Worm (Caenorhabditis elegans): ENCODE measurements around the gene wee-1.1.

Gene wee-1.1

DNA sequence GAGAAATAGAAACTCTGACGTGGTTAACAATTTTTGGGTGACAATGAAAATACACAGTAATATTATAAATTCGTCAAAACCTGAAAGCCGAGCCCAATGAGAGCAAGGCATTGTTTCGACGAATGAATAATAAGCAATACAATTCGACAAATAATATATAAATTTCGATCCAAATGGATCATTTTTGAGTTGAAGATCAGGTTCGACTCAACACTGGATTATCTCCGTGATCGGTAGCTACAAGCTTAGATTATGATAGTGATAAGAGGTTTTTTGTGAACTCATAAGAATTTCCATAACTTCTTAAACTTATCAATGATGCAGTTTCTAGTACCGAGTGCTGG lies 34.5 kb upstream of the wee-1.1 start (continued):
- TF ChIP-seq F37B4.10 (GFP tag; IDR thresholded peaks at IDR 0.05) (0 out of 2 replicates have a peak, but pooled peaks have one; percentile 40), lsy-27 (tag; optimal IDR thresholded peaks at IDR 0.05; ENCODE audit: borderline replicate concordance, insufficient read depth) (no peak), rpc-1 (optimal IDR thresholded peaks at IDR 0.05) (no peak), rpc-1 (tag; optimal IDR thresholded peaks at IDR 0.05) (no peak), hlh-26 (GFP tag; conservative IDR thresholded peaks at IDR 0.05) (no peak), aptf-3 (GFP tag; IDR thresholded peaks at IDR 0.05) (no peak), F22D6.2 (tag; optimal IDR thresholded peaks at IDR 0.05) (no peak)

- TF ChIP-seq gei-17 (GFP tag; optimal IDR thresholded peaks at IDR 0.05) = no peak
- no peak for TF ChIP-seq cebp-1 (GFP tag; IDR thresholded peaks at IDR 0.05)
- TF ChIP-seq cebp-1 (tag; optimal IDR thresholded peaks at IDR 0.05) = peak; percentile 61
- no peak for TF ChIP-seq nhr-179 (tag; optimal IDR thresholded peaks at IDR 0.05)
- peak; percentile 48; the same call in 1 of the 2 replicates for TF ChIP-seq madf-6 (GFP tag; IDR thresholded peaks at IDR 0.05)
- peak; percentile 46 for TF ChIP-seq ceh-79 (tag; optimal IDR thresholded peaks at IDR 0.05)
- TF ChIP-seq dpff-1 (tag; optimal IDR thresholded peaks at IDR 0.05) = peak; percentile 55
- TF ChIP-seq egl-44 (GFP tag; IDR thresholded peaks at IDR 0.05) = peak; percentile 9; the same call in 1 of the 2 replicates
- TF ChIP-seq tbp1 (GFP tag; optimal IDR thresholded peaks at IDR 0.05) = peak; percentile 20
- peak; percentile 52; the same call in 1 of the 2 replicates for TF ChIP-seq ztf-25 (GFP tag; IDR thresholded peaks at IDR 0.05)
- TF ChIP-seq nfyb-1 (GFP tag; IDR thresholded peaks at IDR 0.05) = 0 out of 2 replicates have a peak, but pooled peaks have one; percentile 35
- TF ChIP-seq efl-1 (GFP tag; optimal IDR thresholded peaks at IDR 0.05) = no peak
- peak; percentile 24 for TF ChIP-seq nhr-90 (tag; optimal IDR thresholded peaks at IDR 0.05)
- TF ChIP-seq tbx-9 (tag; optimal IDR thresholded peaks at IDR 0.05; ENCODE audit: borderline replicate concordance) = no peak
- TF ChIP-seq F39B2.1 (GFP tag; IDR thresholded peaks at IDR 0.05) = no peak
- peak; percentile 1 for TF ChIP-seq T26A5.8 (tag; optimal IDR thresholded peaks at IDR 0.05)
- TF ChIP-seq snpc-3.4 (tag; optimal IDR thresholded peaks at IDR 0.05) = no peak
- TF ChIP-seq rcor-1 (GFP tag; IDR thresholded peaks at IDR 0.05) = no peak
- peak; percentile 77 for TF ChIP-seq ama-1 (optimal IDR thresholded peaks at IDR 0.05)
- no peak for TF ChIP-seq ama-1 (GFP tag; optimal IDR thresholded peaks at IDR 0.05)
- peak; percentile 60 for TF ChIP-seq lsl-1 (GFP tag; optimal IDR thresholded peaks at IDR 0.05)
- TF ChIP-seq Y53G8AR.9 (GFP tag; conservative IDR thresholded peaks at IDR 0.05) = peak; percentile 73; the same call in 1 of the 2 replicates
- TF ChIP-seq tlf-1 (GFP tag; optimal IDR thresholded peaks at IDR 0.05) = peak; percentile 21
- no peak for TF ChIP-seq nhr-80 (tag; optimal IDR thresholded peaks at IDR 0.05)
- TF ChIP-seq madf-10 (tag; optimal IDR thresholded peaks at IDR 0.05) = no peak
- TF ChIP-seq let-607 (tag; optimal IDR thresholded peaks at IDR 0.05) = peak in 1 of 2 experiments; percentile 56
- peak; percentile 60 for TF ChIP-seq repo-1 (tag; optimal IDR thresholded peaks at IDR 0.05)
- 0 out of 2 replicates have a peak, but pooled peaks have one; percentile 16 for TF ChIP-seq mcd-1 (GFP tag; IDR thresholded peaks at IDR 0.05)
- TF ChIP-seq ceh-100 (GFP tag; IDR thresholded peaks at IDR 0.05) = no peak
- no peak for TF ChIP-seq lir-1 (GFP tag; conservative IDR thresholded peaks at IDR 0.05)
- peak; percentile 36 for TF ChIP-seq ZK185.1 (tag; optimal IDR thresholded peaks at IDR 0.05; ENCODE audit: poor library complexity, severe bottlenecking)
- peak; percentile 22 for TF ChIP-seq F52B5.7 (tag; optimal IDR thresholded peaks at IDR 0.05)
- TF ChIP-seq hsf-1 (GFP tag; IDR thresholded peaks at IDR 0.05) = no peak
- 0 out of 2 replicates have a peak, but pooled peaks have one; percentile 24 for TF ChIP-seq egl-18 (GFP tag; IDR thresholded peaks at IDR 0.05)
- 0 out of 2 replicates have a peak, but pooled peaks have one; percentile 52 for TF ChIP-seq Y95B8A.8 (GFP tag; IDR thresholded peaks at IDR 0.05)
- TF ChIP-seq madf-3 (GFP tag; IDR thresholded peaks at IDR 0.05) = no peak
- TF ChIP-seq cebp-2 (GFP tag; IDR thresholded peaks at IDR 0.05) = 0 out of 2 replicates have a peak, but pooled peaks have one; percentile 59
- TF ChIP-seq him-1 (tag; optimal IDR thresholded peaks at IDR 0.05) = peak; percentile 23
- TF ChIP-seq nfya-2 (GFP tag; IDR thresholded peaks at IDR 0.05) = no peak
- peak; percentile 76 for TF ChIP-seq B0336.3 (GFP tag; IDR thresholded peaks at IDR 0.05)
These were observed 33.9 kb upstream of the wee-1.1 start, which contains the start of gene hal-3 for ce11 chrII:9617039-9617901. Gene hal-3 (minus strand): TSS chrII:9617125.
